Fruit fly (Drosophila melanogaster): ENCODE measurements around the gene CG8607.

DNA sequence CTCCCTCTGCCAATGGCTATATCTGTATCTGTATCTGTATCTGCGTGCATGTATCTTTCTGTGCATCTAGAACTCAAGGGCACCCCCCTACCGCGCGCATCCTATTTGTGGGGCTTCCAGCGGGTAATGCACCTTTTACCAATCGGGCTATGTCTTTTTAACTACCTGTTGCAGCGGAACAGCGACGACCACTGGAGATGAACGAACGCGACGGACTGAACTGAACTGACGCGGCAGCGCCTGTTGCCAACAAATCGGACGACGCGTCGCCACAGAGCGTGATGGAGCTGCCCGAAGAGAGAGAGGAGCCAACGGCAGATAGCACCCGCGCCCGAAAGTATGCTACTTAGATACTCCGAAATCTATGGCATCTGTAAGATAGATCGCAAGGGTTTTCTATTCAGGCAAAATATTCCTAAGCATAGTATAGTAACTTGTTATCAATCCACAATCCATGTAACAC is 25.1 kb downstream of the CG8607 start, which contains the start of gene Cln7:
- TF ChIP-seq ttk (GFP tag; IDR thresholded peaks at IDR 0.05) (no peak), ERR (GFP tag; optimal IDR thresholded peaks at IDR 0.05) (peak; percentile 22), CG32532 (GFP tag; IDR thresholded peaks at IDR 0.05) (peak; percentile 46; the same call in 1 of the 2 replicates)
